Fruit fly (Drosophila melanogaster) whole organism, pupa: ENCODE measurements around the gene CG46460.
A peak's percentile ranks its signal among the peaks of the same experiment; 100 is the strongest.

Source experiments
- CG15710 ChIP-seq: fragments of 200-800 bp; sonication (Bioruptor generic); optimal IDR thresholded peaks from 2 replicates; lab custom pipeline; 2018; ENCODE audit warnings: missing biosample characterization, mild to moderate bottlenecking, missing genetic modification characterization, moderate library complexity
- EcR ChIP-seq: fragments of 200-800 bp; sonication (Bioruptor generic); optimal IDR thresholded peaks from 3 replicates; lab custom pipeline; 2019; ENCODE audit warnings: missing biosample characterization, missing genetic modification characterization, mild to moderate bottlenecking, moderate library complexity, missing genetic modification reagents

DNA sequence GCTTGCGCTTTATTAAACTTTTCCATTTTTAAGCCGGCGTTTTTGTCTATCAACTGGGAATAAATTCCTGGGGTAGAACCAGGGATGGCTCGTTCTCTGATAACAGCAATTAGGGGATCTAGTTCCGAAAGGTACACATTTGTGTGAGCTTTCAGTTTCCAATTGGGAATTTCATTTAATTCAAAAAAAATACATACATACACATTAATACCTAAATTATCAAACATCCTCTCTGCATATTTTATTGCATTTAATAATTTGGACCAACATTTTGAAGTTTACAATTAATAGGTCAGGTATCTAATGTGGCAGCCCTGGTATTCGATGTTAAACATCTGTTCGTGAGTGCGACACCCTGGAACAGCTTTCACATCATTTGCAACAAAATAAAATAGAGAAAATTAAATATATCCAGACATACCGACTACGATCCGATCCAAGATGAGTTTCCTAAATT, 32.0 kb upstream of the CG46460 start, which contains the start of the genes CG15011 and CG1309:
- TF ChIP-seq CG15710 (tag; lab: Kevin White, UChicago) (peak; percentile 77), EcR (GFP tag; lab: Kevin White, UChicago) (peak; percentile 34)
